Worm (Caenorhabditis elegans): ENCODE data around the gene cutl-16.

DNA sequence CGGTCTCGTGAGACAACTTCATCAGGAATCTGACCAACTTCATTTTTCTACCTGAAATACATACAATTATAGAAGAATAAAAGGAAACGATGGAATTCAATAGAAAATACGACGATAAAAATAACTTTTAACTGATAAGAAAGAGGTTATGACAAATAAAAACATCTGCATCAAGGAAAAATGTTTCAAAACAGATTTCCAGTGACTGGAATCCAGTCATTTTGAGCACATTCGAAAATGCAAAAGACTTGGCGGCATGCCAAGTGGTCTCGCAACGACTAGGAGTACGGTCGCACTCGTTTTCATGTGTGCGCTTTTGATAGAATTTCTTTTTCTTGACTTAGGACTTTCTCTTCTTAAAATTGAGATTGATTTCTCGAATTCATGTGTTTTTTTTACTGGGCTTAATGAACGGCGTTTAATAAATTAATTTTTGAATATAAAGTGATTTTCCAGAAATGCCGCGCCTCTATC lies 48.5 kb downstream of the cutl-16 start, which contains the start of the genes snr-3 and rsp-5:
- no peak for TF ChIP-seq ceh-36 (tag; optimal IDR thresholded peaks at IDR 0.05)
- no peak for TF ChIP-seq sea-1 (GFP tag; conservative IDR thresholded peaks at IDR 0.05)
- no peak for TF ChIP-seq ama-1 (optimal IDR thresholded peaks at IDR 0.05)
- no peak for TF ChIP-seq tbx-37 (GFP tag; conservative IDR thresholded peaks at IDR 0.05)
- TF ChIP-seq B0310.2 (tag; optimal IDR thresholded peaks at IDR 0.05) = no peak
